Worm (Caenorhabditis elegans) whole organism, L3 larva: ENCODE measurements around the gene rom-2.

Source experiments
- R02D3.7 ChIP-seq: fragments of 150-350 bp; optimal IDR thresholded peaks from 2 replicates; lab custom pipeline; 2014; ENCODE audit warnings: missing biosample characterization, missing genetic modification characterization
- ama-1 ChIP-seq: fragments of 150-350 bp; optimal IDR thresholded peaks from 2 replicates; lab custom pipeline; 2018
- ceh-9 ChIP-seq: sonication (generic microtip); optimal IDR thresholded peaks from 2 replicates; lab custom pipeline; 2018; ENCODE audit warnings: missing biosample characterization, missing genetic modification characterization
- daf-12 ChIP-seq: fragments of 150-350 bp; optimal IDR thresholded peaks from 2 replicates; lab custom pipeline; 2014; ENCODE audit warnings: missing biosample characterization, missing genetic modification reagents, missing genetic modification characterization
- elt-1 ChIP-seq: fragments of 150-350 bp; optimal IDR thresholded peaks from 2 replicates; lab custom pipeline; 2014; ENCODE audit warnings: missing biosample characterization, missing genetic modification characterization
- elt-2 ChIP-seq: sonication (generic microtip); optimal IDR thresholded peaks from 2 replicates; lab custom pipeline; 2016; ENCODE audit warnings: missing genetic modification reagents, mild to moderate bottlenecking, missing genetic modification characterization, missing compliant biosample characterization
- fos-1 ChIP-seq: fragments of 150-350 bp; optimal IDR thresholded peaks from 2 replicates; lab custom pipeline; 2014; ENCODE audit warnings: missing biosample characterization, missing genetic modification characterization
- mdl-1 ChIP-seq: fragments of 150-350 bp; optimal IDR thresholded peaks from 2 replicates; lab custom pipeline; 2014; ENCODE audit warnings: missing biosample characterization, missing genetic modification characterization
- nhr-23 ChIP-seq: fragments of 150-350 bp; optimal IDR thresholded peaks from 2 replicates; lab custom pipeline; 2014; ENCODE audit warnings: missing biosample characterization, missing genetic modification reagents, missing genetic modification characterization
- nhr-77 ChIP-seq: fragments of 150-350 bp; optimal IDR thresholded peaks from 2 replicates; lab custom pipeline; 2014; ENCODE audit warnings: missing biosample characterization, missing genetic modification characterization
- pha-4 ChIP-seq: fragments of 150-350 bp; optimal IDR thresholded peaks from 2 replicates; lab custom pipeline; 2014; ENCODE audit warnings: missing biosample characterization, missing genetic modification reagents, missing genetic modification characterization
- pqm-1 ChIP-seq: fragments of 150-350 bp; optimal IDR thresholded peaks from 2 replicates; lab custom pipeline; 2017; ENCODE audit warnings: missing biosample characterization, missing genetic modification characterization, inconsistent platforms
- skn-1 ChIP-seq: fragments of 150-350 bp; optimal IDR thresholded peaks from 2 replicates; lab custom pipeline; 2014; ENCODE audit warnings: missing biosample characterization, missing genetic modification characterization
- ztf-11 ChIP-seq: fragments of 150-350 bp; optimal IDR thresholded peaks from 2 replicates; lab custom pipeline; 2014; ENCODE audit warnings: missing biosample characterization, missing genetic modification characterization

ce11 chrIII:9617599-9618262, 22.3 kb upstream of the rom-2 start:
- TF ChIP-seq daf-12, result no peak
- TF ChIP-seq fos-1 (tag; lab: Kevin White, UChicago), result no peak
- TF ChIP-seq ama-1, result no peak
- TF ChIP-seq ztf-11 (tag; lab: Kevin White, UChicago), result no peak
- no peak for TF ChIP-seq ceh-9 (tag; lab: Kevin White, UChicago)
- TF ChIP-seq pqm-1 (tag; lab: Kevin White, UChicago), result no peak
- TF ChIP-seq pha-4 (tag; lab: Kevin White, UChicago), result no peak
- no peak for TF ChIP-seq skn-1
- no peak for TF ChIP-seq mdl-1 (tag; lab: Kevin White, UChicago)
- no peak for TF ChIP-seq elt-1 (tag; lab: Kevin White, UChicago)
- TF ChIP-seq nhr-23, result no peak
- no peak for TF ChIP-seq R02D3.7
- TF ChIP-seq elt-2 (tag; lab: Kevin White, UChicago), result peak; percentile 1
- no peak for TF ChIP-seq nhr-77
